Worm (Caenorhabditis elegans): ENCODE results near the gene C16C8.7.

The C16C8.7 gene

ce11 chrII:3460048-3460447, at the start of gene C16C8.7:
Gene C16C8.7, minus strand, starts transcription at chrII:3460148.
- TF ChIP-seq pha-4 (tag; optimal IDR thresholded peaks at IDR 0.05) (no peak), elt-4 (tag; optimal IDR thresholded peaks at IDR 0.05) (no peak), ceh-19 (GFP tag; optimal IDR thresholded peaks at IDR 0.05) (no peak), nhr-232 (tag; optimal IDR thresholded peaks at IDR 0.05) (no peak), pat-9 (tag; optimal IDR thresholded peaks at IDR 0.05) (no peak), ceh-6 (GFP tag; optimal IDR thresholded peaks at IDR 0.05) (no peak), fax-1 (tag; optimal IDR thresholded peaks at IDR 0.05) (no peak), mec-3 (tag; optimal IDR thresholded peaks at IDR 0.05; ENCODE audit: borderline replicate concordance) (no peak), unc-3 (GFP tag; conservative IDR thresholded peaks at IDR 0.05) (no peak), unc-3 (tag; optimal IDR thresholded peaks at IDR 0.05) (no peak), ceh-30 (tag; optimal IDR thresholded peaks at IDR 0.05) (no peak), nfya-1 (tag; optimal IDR thresholded peaks at IDR 0.05) (no peak), tbx-2 (tag; optimal IDR thresholded peaks at IDR 0.05) (no peak), ceh-31 (tag; optimal IDR thresholded peaks at IDR 0.05) (no peak), ama-1 (optimal IDR thresholded peaks at IDR 0.05) (no peak), sdc-2 (tag; optimal IDR thresholded peaks at IDR 0.05) (no peak), ztf-16 (tag; optimal IDR thresholded peaks at IDR 0.05) (no peak)

DNA sequence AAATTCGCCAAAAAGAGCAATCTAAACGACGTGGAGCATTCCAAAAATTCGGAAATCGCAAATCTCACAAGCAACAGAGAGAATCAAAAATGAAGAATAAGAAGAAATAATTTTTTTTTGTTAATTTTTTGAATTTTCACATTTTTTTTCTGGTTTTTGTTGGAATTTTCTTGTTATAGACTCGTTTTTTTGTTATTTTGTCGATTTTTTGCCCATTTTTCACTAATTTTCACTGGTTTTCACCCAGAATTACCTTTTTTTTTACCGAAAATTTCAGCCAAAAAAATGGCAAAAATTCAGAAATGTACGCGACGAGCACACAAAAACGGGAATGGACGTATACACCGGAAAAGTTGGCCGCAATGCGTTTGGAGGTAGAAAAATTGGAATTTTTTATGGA, 44.8 kb upstream of the C16C8.7 start, which contains the start of gene cyh-1:
TSS of gene cyh-1 (plus strand) at position 301 of the 400 bp plus-strand sequence.
- TF ChIP-seq ceh-48 (tag; optimal IDR thresholded peaks at IDR 0.05): no peak

DNA sequence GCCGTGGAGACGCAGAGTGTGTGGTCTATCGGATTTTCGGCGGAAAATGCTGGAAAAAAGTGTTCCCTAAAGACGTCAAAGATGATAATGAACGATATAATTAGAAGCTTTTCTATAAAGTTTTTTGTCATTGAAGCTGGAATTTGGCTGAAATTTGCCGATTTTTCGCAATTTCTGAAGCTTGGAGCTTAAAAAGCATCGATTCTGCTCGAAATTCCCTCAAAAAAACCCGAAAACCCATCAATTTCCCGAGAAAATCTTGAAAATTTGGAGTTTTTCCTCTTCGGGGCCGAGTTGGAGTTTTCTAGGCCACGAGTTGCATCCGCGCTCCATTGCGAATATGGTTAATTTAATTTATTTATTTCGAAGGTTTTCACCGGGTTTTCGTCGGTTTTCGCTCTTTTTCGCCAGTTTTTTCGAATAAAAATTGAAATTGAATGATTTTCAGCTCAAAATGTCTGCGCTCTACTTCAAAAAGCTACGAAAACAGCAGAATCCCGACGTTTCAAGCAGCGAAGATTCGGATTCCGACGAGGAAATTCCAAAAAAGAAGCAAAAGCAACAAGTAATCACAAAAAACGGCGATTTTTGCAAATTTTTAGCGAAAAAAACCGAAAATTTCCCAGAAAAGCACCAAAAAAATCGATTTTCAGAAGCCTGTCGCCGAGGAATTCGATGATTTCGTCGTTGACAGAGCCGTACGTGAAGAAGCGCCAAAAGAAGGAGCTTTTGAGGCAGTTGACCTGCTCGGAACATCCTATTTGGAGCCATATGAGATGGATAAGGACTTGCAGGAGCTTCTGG, 42.8 kb upstream of the C16C8.7 start, which contains the start of the genes col-71 and Y49F6B.2:
TSS of gene col-71 (minus strand) at position 51 of the 804 bp plus-strand sequence.
TSS of gene Y49F6B.2 (plus strand) at position 449 of the 804 bp plus-strand sequence.
- TF ChIP-seq elt-4 (tag; optimal IDR thresholded peaks at IDR 0.05) (no peak), npax-4 (tag; optimal IDR thresholded peaks at IDR 0.05) (no peak), ahr-1 (tag; optimal IDR thresholded peaks at IDR 0.05) (peak; percentile 58), syd-9 (tag; optimal IDR thresholded peaks at IDR 0.05) (no peak), pros-1 (tag; optimal IDR thresholded peaks at IDR 0.05) (no peak), unc-55 (GFP tag; optimal IDR thresholded peaks at IDR 0.05) (no peak), ceh-34 (tag; optimal IDR thresholded peaks at IDR 0.05) (peak; percentile 24), F13H6.1 (tag; optimal IDR thresholded peaks at IDR 0.05) (peak; percentile 51), nfya-1 (tag; optimal IDR thresholded peaks at IDR 0.05) (peak; percentile 32), ceh-31 (tag; optimal IDR thresholded peaks at IDR 0.05) (peak; percentile 96), ttx-3 (tag; optimal IDR thresholded peaks at IDR 0.05) (peak; percentile 49), ceh-18 (tag; optimal IDR thresholded peaks at IDR 0.05) (peak; percentile 55), pqm-1 (tag; optimal IDR thresholded peaks at IDR 0.05) (no peak), ceh-22 (tag; optimal IDR thresholded peaks at IDR 0.05) (no peak), che-1 (tag; optimal IDR thresholded peaks at IDR 0.05) (peak; percentile 22), C08G9.2 (tag; optimal IDR thresholded peaks at IDR 0.05) (peak; percentile 90), unc-42 (tag; optimal IDR thresholded peaks at IDR 0.05) (peak; percentile 100), Y22D7AL.16 (tag; optimal IDR thresholded peaks at IDR 0.05) (no peak), ztf-16 (tag; optimal IDR thresholded peaks at IDR 0.05) (peak; percentile 48), rnt-1 (tag; optimal IDR thresholded peaks at IDR 0.05) (peak; percentile 73), pha-4 (tag; optimal IDR thresholded peaks at IDR 0.05) (no peak), pag-3 (tag; optimal IDR thresholded peaks at IDR 0.05; ENCODE audit: borderline replicate concordance) (no peak), sox-4 (tag; optimal IDR thresholded peaks at IDR 0.05) (no peak), pax-1 (tag; optimal IDR thresholded peaks at IDR 0.05) (peak; percentile 44), zip-5 (tag; optimal IDR thresholded peaks at IDR 0.05) (peak; percentile 83), T23F11.4 (GFP tag; optimal IDR thresholded peaks at IDR 0.05) (no peak), dve-1 (tag; optimal IDR thresholded peaks at IDR 0.05) (no peak), unc-86 (tag; optimal IDR thresholded peaks at IDR 0.05) (peak; percentile 34), ceh-6 (GFP tag; optimal IDR thresholded peaks at IDR 0.05) (no peak), ceh-30 (tag; optimal IDR thresholded peaks at IDR 0.05) (peak; percentile 53), hlh-15 (tag; optimal IDR thresholded peaks at IDR 0.05) (peak; percentile 1), lim-6 (tag; optimal IDR thresholded peaks at IDR 0.05) (peak; percentile 63), dmd-4 (tag; optimal IDR thresholded peaks at IDR 0.05; ENCODE audit: borderline replicate concordance) (no peak), ceh-14 (tag; optimal IDR thresholded peaks at IDR 0.05) (peak; percentile 89), ref-2 (tag; optimal IDR thresholded peaks at IDR 0.05) (peak; percentile 76), hlh-13 (GFP tag; optimal IDR thresholded peaks at IDR 0.05) (no peak), hlh-8 (tag; optimal IDR thresholded peaks at IDR 0.05) (peak; percentile 60)

All from whole organism, late embryonic.